Worm (Caenorhabditis elegans): ENCODE measurements around the gene txt-9.

txt-9 gene

DNA sequence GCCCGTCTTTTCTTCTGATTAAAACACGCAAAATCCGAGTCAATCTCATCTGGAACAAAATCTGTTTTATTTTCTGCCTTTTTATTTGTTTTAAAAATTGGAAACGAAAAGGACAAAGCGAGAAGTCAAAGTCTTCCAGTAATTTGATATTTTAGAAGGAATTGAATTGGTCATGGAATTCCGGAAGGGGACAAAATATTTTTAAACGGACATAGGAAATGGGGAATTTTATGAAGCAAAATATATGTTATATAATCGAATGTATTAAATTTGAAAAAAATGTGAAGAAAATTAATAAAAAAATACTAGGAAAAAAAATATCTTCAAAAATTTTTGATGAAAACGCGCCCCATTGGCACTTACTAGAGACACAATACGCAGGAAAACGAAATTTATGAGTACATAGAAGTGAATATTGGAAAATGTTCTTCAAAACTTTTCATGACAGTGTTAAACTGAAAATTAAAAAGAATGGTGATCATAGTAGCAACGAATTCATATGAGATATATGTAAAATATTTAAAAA lies 44.9 kb upstream of the txt-9 start, which contains the start of gene F33G12.7:
Gene F33G12.7, minus strand, starts transcription at position 51 of the 526 bp plus-strand sequence.
- TF ChIP-seq lin-38 (GFP tag; IDR thresholded peaks at IDR 0.05) (peak; percentile 31; the same call in 1 of the 2 replicates), F44E2.7 (GFP tag; IDR thresholded peaks at IDR 0.05) (no peak), lsy-2 (tag; optimal IDR thresholded peaks at IDR 0.05) (peak in 1 of 2 experiments; percentile 33)

DNA sequence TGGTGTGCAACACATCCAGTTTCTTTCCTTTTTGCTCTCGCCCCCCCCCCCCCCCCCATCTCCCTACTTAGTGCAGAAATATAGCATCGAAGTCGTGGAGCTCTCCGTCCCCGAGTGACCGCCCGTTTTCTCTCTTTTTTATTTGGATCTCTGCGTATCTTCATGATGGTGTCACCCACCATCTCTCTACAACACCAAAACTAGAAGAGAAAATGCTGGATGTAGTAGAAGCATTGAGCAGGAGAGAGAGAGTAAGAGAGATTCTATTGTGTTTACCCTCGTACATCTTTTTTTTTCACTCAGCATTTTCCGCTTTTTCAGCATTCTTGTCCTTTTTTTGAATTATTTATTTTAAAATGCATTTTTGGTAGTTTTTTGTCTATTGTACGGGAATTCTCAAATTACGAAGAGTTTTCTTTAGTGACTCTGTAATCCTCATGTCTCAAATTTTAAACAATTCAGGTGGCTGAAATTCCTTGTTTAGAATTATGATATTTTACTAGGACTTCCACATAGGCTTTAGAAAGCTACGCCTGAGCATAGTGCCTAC lies 43.1 kb upstream of the txt-9 start:
- TF ChIP-seq lsy-2 (tag; optimal IDR thresholded peaks at IDR 0.05) (peak in 1 of 2 experiments; percentile 38), F37D6.2 (tag; optimal IDR thresholded peaks at IDR 0.05) (no peak), fkh-10 (GFP tag; optimal IDR thresholded peaks at IDR 0.05) (peak; percentile 9), mxl-2 (GFP tag; conservative IDR thresholded peaks at IDR 0.05) (no peak), nhr-102 (tag; optimal IDR thresholded peaks at IDR 0.05) (no peak), unc-62 (GFP tag; optimal IDR thresholded peaks at IDR 0.05 in 1 of 2) (peak in 1 of 2 experiments; percentile 85), unc-62 (tag; optimal IDR thresholded peaks at IDR 0.05) (no peak)

DNA sequence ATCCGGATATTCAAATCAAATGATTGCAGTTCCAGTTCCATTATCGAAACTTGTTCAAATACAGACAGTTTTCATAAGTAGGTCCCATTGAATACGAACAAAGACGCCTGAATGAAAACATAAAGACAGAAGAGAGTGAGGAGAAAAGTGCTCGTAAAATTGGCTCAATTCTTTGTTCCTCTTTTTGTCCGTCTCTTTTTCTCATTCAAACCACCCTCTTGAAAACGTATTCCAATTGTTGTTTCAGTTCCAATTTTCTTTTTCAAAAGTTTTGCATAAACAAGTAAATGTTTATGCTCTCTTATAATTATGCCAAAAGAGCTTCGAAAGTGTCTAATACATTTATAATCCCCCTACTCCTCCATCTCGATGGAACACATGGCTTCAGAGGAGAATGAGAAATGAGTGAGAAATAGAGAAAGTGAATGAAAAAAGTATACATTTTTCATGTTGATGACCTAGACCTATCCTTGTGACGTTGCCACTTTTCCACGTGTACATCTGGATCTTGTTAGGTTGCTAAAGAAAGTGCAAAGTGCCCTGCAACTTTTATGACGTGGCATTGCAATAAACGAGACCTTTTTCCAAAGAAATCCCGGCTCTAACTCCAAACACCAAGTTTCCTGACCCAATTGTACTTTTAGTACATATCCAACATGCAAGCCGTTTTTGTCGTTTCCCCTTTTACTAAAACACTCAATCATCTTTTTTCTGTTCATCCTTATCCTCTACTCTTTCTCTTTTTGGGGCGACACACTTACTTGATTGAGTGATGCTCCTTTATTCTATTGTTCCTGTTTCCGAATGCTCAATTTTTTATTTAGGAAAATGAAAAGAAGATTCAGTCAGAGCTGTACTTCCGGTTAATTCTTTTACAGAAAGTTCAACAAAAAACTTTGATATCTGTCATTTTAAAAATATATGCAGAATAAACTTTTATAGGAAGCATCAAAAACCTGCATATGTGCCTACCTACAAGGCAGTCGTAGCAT lies 39.1 kb upstream of the txt-9 start:
- TF ChIP-seq ces-1 (GFP tag; optimal IDR thresholded peaks at IDR 0.05): peak; percentile 57
- TF ChIP-seq fkh-10 (GFP tag; optimal IDR thresholded peaks at IDR 0.05): peak; percentile 77
- TF ChIP-seq mdl-1 (tag; optimal IDR thresholded peaks at IDR 0.05): peak in 1 of 2 experiments; percentile 18
- peak; percentile 51 for TF ChIP-seq hlh-30 (tag; optimal IDR thresholded peaks at IDR 0.05; ENCODE audit: insufficient read depth)
- no peak for TF ChIP-seq dpl-1 (GFP tag; optimal IDR thresholded peaks at IDR 0.05)
- TF ChIP-seq unc-62 (GFP tag; optimal IDR thresholded peaks at IDR 0.05 in 1 of 2): peak in 1 of 2 experiments; percentile 81
- no peak for TF ChIP-seq unc-62 (tag; optimal IDR thresholded peaks at IDR 0.05)
- TF ChIP-seq madf-9 (GFP tag; conservative IDR thresholded peaks at IDR 0.05): no peak
- TF ChIP-seq lsy-2 (tag; optimal IDR thresholded peaks at IDR 0.05): peak in 1 of 2 experiments; percentile 22
- no peak for TF ChIP-seq zip-11 (GFP tag; IDR thresholded peaks at IDR 0.05)

DNA sequence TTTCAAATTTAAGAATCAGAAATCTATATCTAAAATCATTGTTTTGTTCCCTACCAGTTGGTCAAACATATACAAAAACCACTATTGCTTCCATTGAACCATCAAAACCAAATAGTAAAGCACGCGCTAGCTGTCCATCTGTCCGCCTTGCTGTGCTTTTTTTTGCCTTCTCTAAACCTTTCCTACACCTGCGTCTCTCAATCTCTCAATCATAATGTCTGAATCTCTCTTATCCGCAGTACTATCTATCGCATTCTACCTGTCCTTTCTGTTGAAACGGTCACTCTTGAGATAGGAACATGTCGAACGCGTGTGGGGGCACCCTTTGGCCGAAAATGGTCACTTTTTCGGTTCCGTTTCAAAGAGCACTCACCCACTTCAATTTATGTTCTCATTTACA lies 38.3 kb upstream of the txt-9 start:
- TF ChIP-seq lin-13 (GFP tag; optimal IDR thresholded peaks at IDR 0.05) (no peak), mdl-1 (tag; optimal IDR thresholded peaks at IDR 0.05) (peak; percentile 34 to 63), rbr-2 (tag; optimal IDR thresholded peaks at IDR 0.05) (no peak), ztf-7 (tag; optimal IDR thresholded peaks at IDR 0.05) (no peak), nhr-25 (tag; optimal IDR thresholded peaks at IDR 0.05; ENCODE audit: borderline replicate concordance, insufficient read depth) (peak; percentile 33), dmd-9 (GFP tag; IDR thresholded peaks at IDR 0.05) (no peak), hlh-11 (tag; optimal IDR thresholded peaks at IDR 0.05) (peak; percentile 64), nhr-48 (tag; optimal IDR thresholded peaks at IDR 0.05) (no peak), dmd-6 (GFP tag; IDR thresholded peaks at IDR 0.05) (peak; percentile 14; the same call in 1 of the 2 replicates), mxl-3 (GFP tag; optimal IDR thresholded peaks at IDR 0.05) (peak; percentile 90), php-3 (GFP tag; IDR thresholded peaks at IDR 0.05) (no peak), hlh-30 (tag; optimal IDR thresholded peaks at IDR 0.05; ENCODE audit: insufficient read depth) (peak; percentile 65), nhr-6 (tag; optimal IDR thresholded peaks at IDR 0.05) (peak; percentile 74), fkh-10 (GFP tag; optimal IDR thresholded peaks at IDR 0.05) (no peak), mes-2 (tag; optimal IDR thresholded peaks at IDR 0.05; ENCODE audit: poor library complexity, severe bottlenecking) (peak; percentile 4), lin-29 (GFP tag; IDR thresholded peaks at IDR 0.05) (no peak), lsy-2 (tag; optimal IDR thresholded peaks at IDR 0.05) (peak in 1 of 2 experiments; percentile 40), tra-1 (GFP tag; IDR thresholded peaks at IDR 0.05) (no peak), mep-1 (tag; optimal IDR thresholded peaks at IDR 0.05) (no peak), Y5F2A.4 (GFP tag; optimal IDR thresholded peaks at IDR 0.05) (no peak), Y75B8A.6 (GFP tag; IDR thresholded peaks at IDR 0.05) (no peak), spr-3 (GFP tag; optimal IDR thresholded peaks at IDR 0.05) (no peak), D1046.2 (GFP tag; IDR thresholded peaks at IDR 0.05) (no peak), dve-1 (tag; optimal IDR thresholded peaks at IDR 0.05; ENCODE audit: insufficient read depth) (peak; percentile 2), arid-1 (GFP tag; conservative IDR thresholded peaks at IDR 0.05) (no peak), F44E2.7 (GFP tag; IDR thresholded peaks at IDR 0.05) (no peak), nhr-11 (tag; optimal IDR thresholded peaks at IDR 0.05) (no peak), skn-1 (tag; optimal IDR thresholded peaks at IDR 0.05) (no peak), F49E8.2 (tag; optimal IDR thresholded peaks at IDR 0.05; ENCODE audit: borderline replicate concordance) (no peak), snpc-4 (tag; optimal IDR thresholded peaks at IDR 0.05) (no peak)

Data from whole organism, L4 larva.